Worm (Caenorhabditis elegans) whole organism, dauer: ENCODE results near the gene hmit-1.1.

ENCODE experiments used
- unc-62 ChIP-seq: sonication (generic microtip); optimal IDR thresholded peaks from 2 replicates; lab custom pipeline; 2017; ENCODE audit warnings: missing biosample characterization, missing genetic modification reagents, missing genetic modification characterization

hmit-1.1 gene

DNA sequence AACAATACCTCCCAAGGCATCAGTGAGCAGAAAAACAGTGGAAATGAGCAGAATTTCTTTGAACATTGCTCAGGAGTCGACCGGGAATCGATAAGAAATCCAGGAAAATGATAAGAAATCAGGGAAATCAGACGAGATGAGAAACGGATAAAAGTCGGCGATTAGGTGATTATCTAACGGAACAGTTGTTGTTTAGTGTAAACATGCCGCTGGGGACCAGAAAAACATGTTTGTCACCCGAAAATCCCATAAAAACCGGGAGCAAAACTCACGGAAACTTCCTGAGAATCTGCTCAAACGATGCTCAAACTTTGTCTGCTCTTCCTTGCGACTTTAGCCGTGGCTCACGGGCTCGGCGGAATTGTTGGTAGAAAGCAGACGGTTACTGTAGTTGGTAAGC lies 39.9 kb downstream of the hmit-1.1 start, which contains the start of the genes ttr-24 and ttr-25:
Gene ttr-24 (minus strand): TSS at position 156 of the 400 bp plus-strand sequence.
Gene ttr-25 (plus strand): TSS at position 227 of the 400 bp plus-strand sequence.
- no peak for TF ChIP-seq unc-62

- no peak for TF ChIP-seq unc-62
Measured at ce11 chrV:18560188-18560587, 43.6 kb downstream of the hmit-1.1 start, which contains the start of gene ttr-26. TSS of gene ttr-26 (minus strand) at chrV:18560288.

ce11 chrV:18560944-18561343 lies 44.4 kb downstream of the hmit-1.1 start:
- TF ChIP-seq unc-62, result no peak

DNA sequence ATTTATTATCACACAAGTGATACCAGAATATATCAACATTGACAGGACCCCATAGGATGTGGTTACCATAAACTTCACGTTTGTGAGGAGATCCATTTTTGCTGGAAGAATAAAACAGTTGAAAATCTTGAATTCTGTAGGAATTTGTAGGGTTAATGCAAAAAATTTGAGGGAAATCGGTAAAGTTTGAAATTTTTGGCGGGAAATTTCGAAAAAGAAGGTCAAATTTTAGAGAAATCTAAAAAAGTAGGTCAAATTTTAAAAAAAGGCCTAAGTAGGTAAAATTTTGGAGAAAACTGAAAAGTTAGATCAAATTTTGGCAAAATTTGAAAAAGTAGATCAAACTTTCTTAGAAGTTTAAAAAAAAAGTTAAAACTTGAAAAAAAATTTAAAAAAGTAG lies 48.2 kb downstream of the hmit-1.1 start, which contains the start of gene srg-34:
Gene srg-34 (minus strand): TSS at position 101 of the 400 bp plus-strand sequence.
- no peak for TF ChIP-seq unc-62

ce11 chrV:18565621-18566020 lies 49.0 kb downstream of the hmit-1.1 start:
- no peak for TF ChIP-seq unc-62

- no peak for TF ChIP-seq unc-62
Measured at ce11 chrV:18569445-18569844, 52.9 kb downstream of the hmit-1.1 start.

ce11 chrV:18571533-18571932 lies 54.9 kb downstream of the hmit-1.1 start, which contains the start of gene Y51A2D.21:
TSS of gene Y51A2D.21 (plus strand) at chrV:18571833.
- no peak for TF ChIP-seq unc-62

DNA sequence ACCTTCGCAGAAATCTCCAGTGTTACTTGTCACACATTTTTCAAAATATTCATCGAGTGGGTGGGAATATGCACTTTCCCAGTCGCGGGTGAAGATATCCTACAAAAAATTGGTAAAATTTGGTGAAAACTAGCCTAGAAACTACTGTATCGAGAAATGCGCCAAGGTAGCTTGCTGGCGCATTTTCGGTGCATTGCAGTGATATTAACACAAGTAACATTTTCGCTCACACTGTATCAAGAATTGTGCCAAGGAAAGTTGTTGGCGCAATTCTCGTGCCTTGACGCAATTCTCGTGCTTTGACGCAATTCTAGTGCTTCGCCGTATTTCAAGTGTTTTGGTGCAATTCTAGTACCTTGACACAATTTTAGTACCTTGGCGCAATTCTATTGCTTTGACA lies 56.6 kb downstream of the hmit-1.1 start:
- no peak for TF ChIP-seq unc-62
